Worm (Caenorhabditis elegans) whole organism, L3 larva: Measurements from ENCODE around the gene nhr-27.

Experiments
- ceh-28 ChIP-seq: fragments of 150-350 bp; optimal IDR thresholded peaks from 2 replicates; lab custom pipeline; 2014; ENCODE audit warnings: missing biosample characterization, missing genetic modification reagents, missing genetic modification characterization
- egl-27 ChIP-seq: sonication (generic microtip); optimal IDR thresholded peaks from 4 replicates; lab custom pipeline; 2017; ENCODE audit warnings: missing biosample characterization, missing genetic modification reagents, missing genetic modification characterization
- elt-3 ChIP-seq, 3 experiments: fragments of 150-350 bp in 1 of 3; sonication (generic microtip) in 2 of 3; optimal IDR thresholded peaks; 2 replicates in 2 of 3; 4 replicates in 1 of 3; lab custom pipeline; 2014 to 2017; ENCODE audit warnings: missing biosample characterization in 3 of 3, missing genetic modification characterization in 3 of 3
- nhr-76 ChIP-seq: fragments of 150-350 bp; sonication (generic microtip); optimal IDR thresholded peaks from 5 replicates; lab custom pipeline; 2014; ENCODE audit warnings: missing biosample characterization, missing genetic modification characterization
- skn-1 ChIP-seq: fragments of 150-350 bp; optimal IDR thresholded peaks from 2 replicates; lab custom pipeline; 2014; ENCODE audit warnings: missing biosample characterization, missing genetic modification characterization

DNA sequence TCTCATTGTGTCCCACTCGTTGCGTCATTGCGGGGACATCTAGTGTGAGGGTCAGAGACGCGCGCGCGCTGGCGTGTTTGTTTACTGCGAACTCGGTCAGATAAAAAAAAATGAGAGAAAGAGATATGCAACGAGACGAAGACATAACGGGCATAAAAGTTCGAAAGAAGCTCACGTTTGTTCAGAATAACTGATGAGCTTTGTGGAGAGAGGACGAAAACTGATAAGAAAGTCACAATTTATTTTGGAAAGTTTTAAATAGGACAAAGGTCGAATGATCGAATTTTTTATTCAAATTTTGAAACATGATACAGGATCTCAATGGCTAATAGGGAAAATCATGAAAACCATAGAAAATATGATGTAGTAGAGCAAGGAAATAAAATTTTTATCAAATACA, 45.0 kb upstream of the nhr-27 start:
- TF ChIP-seq skn-1 (tag; lab: Kevin White, UChicago) (no peak), nhr-76 (tag; lab: Kevin White, UChicago) (no peak), ceh-28 (tag; lab: Kevin White, UChicago) (no peak), egl-27 (tag; lab: Kevin White, UChicago) (no peak), elt-3 (tag; optimal IDR thresholded peaks at IDR 0.05; lab: Kevin White, UChicago) (no peak)
